Worm (Caenorhabditis elegans) whole organism, dauer: Measurements from ENCODE around the gene Y75B8A.44.

Experiments
- unc-62 ChIP-seq: sonication (generic microtip); optimal IDR thresholded peaks from 2 replicates; lab custom pipeline; 2017; ENCODE audit warnings: missing biosample characterization, missing genetic modification reagents, missing genetic modification characterization

Y75B8A.44 gene

DNA sequence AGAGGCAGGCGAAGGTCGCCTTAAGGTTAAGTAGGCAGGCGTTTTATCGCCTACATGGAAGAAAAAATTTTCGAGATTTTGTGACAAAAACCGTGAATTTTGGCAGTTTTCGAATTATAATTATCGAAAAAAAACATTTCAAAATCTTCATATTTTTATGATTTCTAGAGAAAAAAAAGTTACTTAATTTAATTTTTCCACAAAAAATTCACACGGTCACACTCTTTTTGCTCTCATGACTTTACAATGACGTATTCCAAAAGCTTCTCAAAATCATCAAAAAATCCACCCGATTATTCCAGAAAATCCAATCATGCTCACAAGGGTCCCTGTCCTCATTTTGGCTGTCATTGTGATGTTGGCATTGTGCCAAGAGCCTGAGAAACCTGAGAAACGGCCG lies 8.2 kb upstream of the Y75B8A.44 start, which contains the start of gene lury-1:
lury-1 (plus strand) TSS at position 301 of the 400 bp plus-strand sequence.
- TF ChIP-seq unc-62 (GFP tag; lab: Kevin White, UChicago), result no peak

ce11 chrIII:12188236-12188635 lies 6.1 kb upstream of the Y75B8A.44 start:
- no peak for TF ChIP-seq unc-62 (GFP tag; lab: Kevin White, UChicago)

DNA sequence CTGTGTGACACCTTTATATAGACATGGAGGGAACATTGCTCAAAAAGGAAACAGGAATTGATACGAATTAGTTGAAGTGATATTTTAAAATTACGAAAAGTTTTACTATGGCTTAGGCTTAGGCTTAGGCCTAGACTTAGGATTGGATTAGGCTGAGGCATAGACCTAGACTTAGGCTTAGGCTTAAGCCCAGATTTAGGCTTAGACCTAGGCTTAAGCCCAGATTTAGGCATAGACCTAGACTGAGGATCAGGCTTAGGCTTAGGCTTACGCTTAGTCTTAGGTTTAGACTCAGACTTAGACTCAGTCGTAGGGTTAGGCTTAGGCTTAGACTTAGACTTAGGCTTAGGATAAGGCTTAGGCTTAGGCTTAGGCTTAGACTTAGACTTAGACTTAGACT lies 1.7 kb downstream of the Y75B8A.44 start:
- no peak for TF ChIP-seq unc-62 (GFP tag; lab: Kevin White, UChicago)

ce11 chrIII:12198135-12198534 lies 3.8 kb downstream of the Y75B8A.44 start:
- TF ChIP-seq unc-62 (GFP tag; lab: Kevin White, UChicago), result no peak

ce11 chrIII:12202437-12202836 lies 8.1 kb downstream of the Y75B8A.44 start, which contains the start of gene osm-12:
TSS of gene osm-12 (minus strand) at chrIII:12202537.
- no peak for TF ChIP-seq unc-62 (GFP tag; lab: Kevin White, UChicago)

DNA sequence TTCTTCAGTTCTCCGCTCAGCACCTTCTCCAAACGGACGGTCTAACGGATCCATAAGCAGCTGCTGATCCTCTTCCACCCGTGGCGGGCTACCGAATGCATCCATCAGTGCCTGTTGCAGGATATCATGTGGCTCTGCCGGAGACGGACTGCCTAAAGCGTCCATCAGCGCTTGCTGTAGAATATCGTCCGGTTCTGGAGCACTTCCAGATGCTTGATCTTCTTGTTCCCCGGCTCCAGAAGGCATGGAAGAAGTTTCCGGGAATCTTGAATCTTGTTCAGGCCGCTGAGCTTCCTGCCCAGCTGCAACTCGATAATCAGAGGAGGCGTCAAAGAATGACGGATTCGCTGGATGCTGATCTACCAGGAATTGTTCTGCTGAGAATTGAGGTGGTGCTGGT lies 11.0 kb downstream of the Y75B8A.44 start:
- no peak for TF ChIP-seq unc-62 (GFP tag; lab: Kevin White, UChicago)

DNA sequence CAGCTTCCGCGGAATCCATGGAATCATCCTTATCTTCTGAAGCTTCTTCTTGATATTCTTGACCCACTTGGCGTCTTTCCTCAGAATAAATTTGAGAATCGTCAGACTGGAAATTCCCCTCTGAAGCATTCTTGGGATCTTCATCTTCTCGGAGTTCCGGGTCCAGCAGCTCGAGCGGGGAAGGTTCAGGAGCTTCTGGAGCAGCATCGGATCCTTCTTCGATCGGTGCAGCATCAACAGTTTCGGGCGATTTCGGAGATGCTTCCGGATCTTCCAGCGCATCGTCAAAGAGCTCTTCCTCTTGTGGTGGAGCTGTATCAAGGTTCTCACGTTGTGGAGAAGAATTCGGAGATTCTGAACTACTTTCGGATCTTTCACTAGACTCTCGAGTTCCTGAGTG lies 13.3 kb downstream of the Y75B8A.44 start:
- no peak for TF ChIP-seq unc-62 (GFP tag; lab: Kevin White, UChicago)

DNA sequence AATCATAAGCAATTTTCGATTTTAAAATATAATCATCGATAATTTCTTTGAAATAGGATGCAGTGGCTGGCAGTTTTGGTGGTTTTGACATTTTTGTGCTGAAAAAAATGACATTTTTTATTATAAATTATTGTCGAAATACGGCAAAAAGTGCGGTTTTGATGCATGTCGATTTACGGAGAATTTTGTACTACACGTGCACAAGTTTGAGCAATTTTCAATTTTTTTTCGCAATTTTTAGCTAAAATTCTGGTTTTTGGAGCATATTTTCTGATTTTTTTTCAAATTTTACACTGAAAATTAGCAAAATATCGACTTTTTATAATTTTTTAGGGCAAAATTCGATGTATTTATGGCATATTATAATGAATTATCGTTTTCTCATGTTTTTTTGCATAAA lies 21.3 kb downstream of the Y75B8A.44 start, which contains the start of gene Y75B8A.13:
Y75B8A.13 (minus strand) TSS at position 101 of the 400 bp plus-strand sequence.
- no peak for TF ChIP-seq unc-62 (GFP tag; lab: Kevin White, UChicago)

- TF ChIP-seq unc-62 (GFP tag; lab: Kevin White, UChicago), result no peak
Measured at ce11 chrIII:12218078-12218477, 23.8 kb downstream of the Y75B8A.44 start.

DNA sequence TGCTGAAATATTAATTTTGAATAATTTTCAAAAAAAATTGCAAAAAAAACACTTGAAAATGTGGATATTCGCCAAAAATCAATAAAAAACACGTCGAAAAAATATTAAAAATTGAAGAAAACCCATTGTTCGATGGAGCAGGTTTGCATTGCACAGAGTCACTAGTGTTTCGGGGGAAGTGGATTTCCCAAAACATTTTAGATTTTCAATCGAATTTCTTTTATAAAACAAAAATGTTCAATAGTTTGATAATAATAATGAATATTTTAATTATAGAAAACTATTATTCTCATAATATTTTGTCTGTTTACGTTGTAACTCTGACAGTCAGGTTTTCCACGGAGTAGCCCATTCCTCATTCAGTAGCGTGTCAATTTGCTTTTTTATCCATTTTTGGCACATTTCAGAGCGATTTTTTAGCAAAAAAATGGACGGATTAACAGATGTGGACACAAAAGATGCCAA lies 24.4 kb downstream of the Y75B8A.44 start, which contains the start of the genes gex-4 and gphr-1:
gex-4 (minus strand) TSS at position 2 of the 465 bp plus-strand sequence.
gphr-1 (plus strand) TSS at position 415 of the 465 bp plus-strand sequence.
- TF ChIP-seq unc-62 (GFP tag; lab: Kevin White, UChicago), result no peak

- no peak for TF ChIP-seq unc-62 (GFP tag; lab: Kevin White, UChicago)
Measured at ce11 chrIII:12220820-12221219, 26.5 kb downstream of the Y75B8A.44 start.

- no peak for TF ChIP-seq unc-62 (GFP tag; lab: Kevin White, UChicago)
Measured at ce11 chrIII:12221452-12221851, 27.2 kb downstream of the Y75B8A.44 start.

ce11 chrIII:12223208-12223607 lies 28.9 kb downstream of the Y75B8A.44 start:
- no peak for TF ChIP-seq unc-62 (GFP tag; lab: Kevin White, UChicago)

- no peak for TF ChIP-seq unc-62 (GFP tag; lab: Kevin White, UChicago)
Measured at ce11 chrIII:12225234-12225633, 30.9 kb downstream of the Y75B8A.44 start, which contains the start of gene gmn-1. TSS of gene gmn-1 (minus strand) at chrIII:12225331.

DNA sequence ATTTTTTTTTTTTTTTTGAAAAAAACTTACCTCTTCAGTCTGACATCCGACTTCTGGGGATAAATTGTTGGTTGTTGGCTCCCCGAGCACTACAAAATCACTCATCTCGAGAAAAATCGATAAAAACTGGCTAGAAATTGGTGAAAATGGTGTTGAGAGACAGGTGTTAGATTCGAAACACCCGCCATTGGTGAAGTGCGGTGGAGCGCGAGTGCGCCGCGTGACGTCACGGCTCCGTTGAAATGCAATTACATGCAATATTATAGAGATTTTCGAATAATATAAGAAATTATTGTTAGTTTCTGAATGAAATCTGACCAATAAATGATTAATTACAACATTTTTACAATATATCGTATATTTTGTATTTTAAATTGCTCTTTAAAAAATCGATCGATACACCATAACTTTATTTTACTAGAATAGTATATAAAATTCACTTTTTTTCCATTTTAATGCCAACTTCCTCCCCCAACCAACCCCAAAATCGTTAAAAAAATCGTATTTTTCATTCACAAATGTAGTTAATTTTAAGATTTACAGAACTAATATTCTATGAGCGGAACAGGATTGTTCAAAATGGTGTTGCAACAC lies 31.9 kb downstream of the Y75B8A.44 start, which contains the start of the genes Y75B8A.18 and Y75B8A.19:
Y75B8A.18 (minus strand) TSS at position 142 of the 594 bp plus-strand sequence.
Y75B8A.19 (plus strand) TSS at position 544 of the 594 bp plus-strand sequence.
- no peak for TF ChIP-seq unc-62 (GFP tag; lab: Kevin White, UChicago)

- no peak for TF ChIP-seq unc-62 (GFP tag; lab: Kevin White, UChicago)
Measured at ce11 chrIII:12227935-12228334, 33.6 kb downstream of the Y75B8A.44 start.

DNA sequence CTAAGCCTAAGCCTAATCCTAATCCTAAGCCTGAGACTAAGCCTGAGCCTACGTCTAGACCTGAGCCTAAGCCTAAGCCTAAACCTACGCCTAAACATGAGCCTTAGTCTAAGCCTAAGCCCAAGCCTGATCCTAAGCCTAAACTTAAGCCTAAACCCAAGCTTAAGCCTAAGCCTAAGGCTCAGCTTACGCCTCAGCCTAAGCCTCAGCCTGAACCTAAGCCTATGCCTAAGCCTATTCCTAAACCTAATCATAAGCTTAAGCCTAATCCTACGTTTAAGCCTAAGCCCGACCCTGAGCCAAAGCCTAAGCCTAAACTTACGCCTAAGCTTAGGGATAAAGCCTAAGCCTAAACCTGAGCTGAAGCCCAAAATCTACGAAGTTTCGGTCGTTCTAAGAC lies 35.9 kb downstream of the Y75B8A.44 start:
- no peak for TF ChIP-seq unc-62 (GFP tag; lab: Kevin White, UChicago)
